Fruit fly (Drosophila melanogaster) whole organism, embryonic: ENCODE data around the gene CG46304.

Source experiments
- Abd-B ChIP-seq: fragments of 200-800 bp; sonication (Bioruptor generic); optimal IDR thresholded peaks from 2 replicates; lab custom pipeline; 2018; ENCODE audit warnings: missing biosample characterization, mild to moderate bottlenecking, missing genetic modification characterization, moderate library complexity
- Adf1 ChIP-seq: fragments of 200-800 bp; sonication (Bioruptor generic); IDR thresholded peaks from 2 replicates; pipeline ENCODE4 v1.3.6; 2022; ENCODE audit warnings: missing biosample characterization, missing genetic modification characterization
- CG10209 ChIP-seq: fragments of 200-800 bp; sonication (Bioruptor generic); optimal IDR thresholded peaks from 3 replicates; lab custom pipeline; 2017; ENCODE audit warnings: missing biosample characterization, mild to moderate bottlenecking, missing genetic modification characterization, missing genetic modification reagents
- CG1024 ChIP-seq: fragments of 200-800 bp; sonication (Bioruptor generic); IDR thresholded peaks from 2 replicates; pipeline ENCODE4 v1.3.6; 2022; ENCODE audit warnings: missing biosample characterization, missing genetic modification characterization
- CG10462 ChIP-seq: fragments of 200-800 bp; sonication (Bioruptor generic); optimal IDR thresholded peaks from 2 replicates; lab custom pipeline; 2016; ENCODE audit warnings: missing biosample characterization, missing genetic modification characterization
- CG10654 ChIP-seq: fragments of 200-800 bp; sonication (Bioruptor generic); optimal IDR thresholded peaks from 2 replicates; lab custom pipeline; 2016; ENCODE audit warnings: missing biosample characterization, missing genetic modification characterization
- CG10979 ChIP-seq: fragments of 200-800 bp; sonication (Bioruptor generic); optimal IDR thresholded peaks from 2 replicates; lab custom pipeline; 2018; ENCODE audit warnings: missing biosample characterization, mild to moderate bottlenecking, missing genetic modification characterization, moderate library complexity
- CG11560 ChIP-seq: fragments of 200-800 bp; sonication (Bioruptor generic); IDR thresholded peaks from 3 replicates; pipeline ENCODE4 v1.3.6; 2022; ENCODE audit warnings: missing biosample characterization, missing genetic modification characterization
- CG12236 ChIP-seq: fragments of 200-800 bp; sonication (Bioruptor generic); optimal IDR thresholded peaks from 2 replicates; lab custom pipeline; 2016; ENCODE audit warnings: missing biosample characterization, missing genetic modification characterization
- CG12659 ChIP-seq: fragments of 200-800 bp; sonication (Bioruptor generic); optimal IDR thresholded peaks from 3 replicates; lab custom pipeline; 2017; ENCODE audit warnings: mild to moderate bottlenecking, missing biosample characterization, missing genetic modification reagents, missing genetic modification characterization
- CG14441 ChIP-seq: fragments of 200-800 bp; sonication (Bioruptor generic); IDR thresholded peaks from 2 replicates; pipeline ENCODE4 v1.3.6; 2022; ENCODE audit warnings: missing biosample characterization, missing genetic modification characterization
- CG1602 ChIP-seq: fragments of 200-800 bp; sonication (Bioruptor generic); optimal IDR thresholded peaks from 3 replicates; lab custom pipeline; 2016; ENCODE audit warnings: missing biosample characterization, missing genetic modification characterization
- CG1603 ChIP-seq: fragments of 200-800 bp; sonication (Bioruptor generic); optimal IDR thresholded peaks from 2 replicates; lab custom pipeline; 2019; ENCODE audit warnings: missing biosample characterization, mild to moderate bottlenecking, missing genetic modification characterization, moderate library complexity
- CG17385 ChIP-seq: fragments of 200-800 bp; sonication (Bioruptor generic); optimal IDR thresholded peaks from 3 replicates; lab custom pipeline; 2018; ENCODE audit warnings: missing biosample characterization, mild to moderate bottlenecking, missing genetic modification characterization
- CG2875 ChIP-seq: fragments of 200-800 bp; sonication (Bioruptor generic); optimal IDR thresholded peaks from 2 replicates; lab custom pipeline; 2017; ENCODE audit warnings: missing biosample characterization, mild to moderate bottlenecking, missing genetic modification characterization, missing genetic modification reagents
- CG30431 ChIP-seq: fragments of 200-800 bp; sonication (Bioruptor generic); optimal IDR thresholded peaks from 2 replicates; lab custom pipeline; 2017; ENCODE audit warnings: missing biosample characterization, missing genetic modification characterization
- CG31441 ChIP-seq: fragments of 200-800 bp; sonication (Bioruptor generic); IDR thresholded peaks from 2 replicates; pipeline ENCODE4 v1.3.6; 2022; ENCODE audit warnings: missing biosample characterization, missing genetic modification characterization
- CG3407 ChIP-seq: fragments of 200-800 bp; sonication (Bioruptor generic); optimal IDR thresholded peaks from 2 replicates; lab custom pipeline; 2018; ENCODE audit warnings: missing biosample characterization, mild to moderate bottlenecking, missing genetic modification characterization
- CG6254 ChIP-seq: fragments of 200-800 bp; sonication (Bioruptor generic); optimal IDR thresholded peaks from 3 replicates; lab custom pipeline; 2017; ENCODE audit warnings: mild to moderate bottlenecking, missing biosample characterization, missing genetic modification reagents, missing genetic modification characterization
- CG8388 ChIP-seq: fragments of 200-800 bp; sonication (Bioruptor generic); optimal IDR thresholded peaks from 2 replicates; lab custom pipeline; 2019; ENCODE audit warnings: missing biosample characterization, mild to moderate bottlenecking, missing genetic modification characterization, moderate library complexity
- D ChIP-seq, 2 experiments: fragments of 200-800 bp in 1 of 2; fragments of >200 bp in 1 of 2; sonication (Bioruptor generic) in 1 of 2; optimal IDR thresholded peaks; 2 replicates in 1 of 2; 3 replicates in 1 of 2; lab custom pipeline; 2017; ENCODE audit warnings: mild to moderate bottlenecking in 1 of 2, missing biosample characterization in 1 of 2, missing genetic modification characterization in 1 of 2, missing genetic modification reagents in 1 of 2
- Dad ChIP-seq: fragments of 200-800 bp; sonication (Bioruptor generic); optimal IDR thresholded peaks from 3 replicates; lab custom pipeline; 2016; ENCODE audit warnings: missing biosample characterization, missing genetic modification characterization
- HLH54F ChIP-seq: fragments of 200-800 bp; sonication (Bioruptor generic); optimal IDR thresholded peaks from 3 replicates; lab custom pipeline; 2016; ENCODE audit warnings: missing biosample characterization, missing genetic modification characterization
- Mes4 ChIP-seq: fragments of 200-800 bp; sonication (Bioruptor generic); optimal IDR thresholded peaks from 2 replicates; lab custom pipeline; 2016; ENCODE audit warnings: missing biosample characterization, missing genetic modification characterization
- NFAT ChIP-seq: fragments of 200-800 bp; sonication (Bioruptor generic); IDR thresholded peaks from 2 replicates; pipeline ENCODE4 v1.3.6; 2022; ENCODE audit warnings: missing biosample characterization, missing genetic modification characterization
- Trl ChIP-seq, 3 experiments: fragments of >200 bp in 2 of 3; fragments of 200-800 bp in 1 of 3; sonication (Bioruptor generic) in 1 of 3; optimal IDR thresholded peaks; 2 replicates in 1 of 3; 3 replicates in 2 of 3; lab custom pipeline; 2016 to 2017; ENCODE audit warnings: missing biosample characterization in 1 of 3, missing genetic modification characterization in 1 of 3
- Usf ChIP-seq: fragments of 200-800 bp; sonication (Bioruptor generic); optimal IDR thresholded peaks from 2 replicates; lab custom pipeline; 2017; ENCODE audit warnings: missing genotype, missing biosample characterization, missing genetic modification characterization
- amos ChIP-seq: fragments of 200-800 bp; sonication (Bioruptor generic); IDR thresholded peaks from 2 replicates; pipeline ENCODE4 v1.3.6; 2022; ENCODE audit warnings: missing biosample characterization, missing genetic modification characterization; ENCODE audit not compliant: partially characterized antibody
- ash1 ChIP-seq: fragments of 200-800 bp; sonication (Bioruptor generic); optimal IDR thresholded peaks from 2 replicates; lab custom pipeline; 2018; ENCODE audit warnings: missing biosample characterization, mild to moderate bottlenecking, missing genetic modification characterization
- cg ChIP-seq: fragments of 200-800 bp; sonication (Bioruptor generic); optimal IDR thresholded peaks from 3 replicates; lab custom pipeline; 2019; ENCODE audit warnings: missing biosample characterization, mild to moderate bottlenecking, missing genetic modification characterization, moderate library complexity
- corto ChIP-seq: fragments of 200-800 bp; sonication (Bioruptor generic); optimal IDR thresholded peaks from 2 replicates; lab custom pipeline; 2016; ENCODE audit warnings: missing biosample characterization, mild to moderate bottlenecking, missing genetic modification characterization, moderate library complexity
- croc ChIP-seq: fragments of 200-800 bp; sonication (Bioruptor generic); conservative IDR thresholded peaks from 3 replicates; pipeline ENCODE4 v1.3.6; 2022; ENCODE audit warnings: missing biosample characterization, missing genetic modification characterization
- dan ChIP-seq: fragments of 200-800 bp; sonication (Bioruptor generic); IDR thresholded peaks from 2 replicates; pipeline ENCODE4 v1.3.6; 2022; ENCODE audit warnings: missing biosample characterization, missing genetic modification characterization
- dati ChIP-seq: fragments of 200-800 bp; sonication (Bioruptor generic); IDR thresholded peaks from 2 replicates; pipeline ENCODE4 v1.3.6; 2022; ENCODE audit warnings: missing biosample characterization, missing genetic modification characterization
- dmrt11E ChIP-seq: fragments of 200-800 bp; sonication (Bioruptor generic); optimal IDR thresholded peaks from 3 replicates; lab custom pipeline; 2018; ENCODE audit warnings: missing biosample characterization, mild to moderate bottlenecking, missing genetic modification characterization, moderate library complexity
- ewg ChIP-seq: fragments of 200-800 bp; sonication (Bioruptor generic); optimal IDR thresholded peaks from 3 replicates; lab custom pipeline; 2017; ENCODE audit warnings: mild to moderate bottlenecking, missing biosample characterization, missing genetic modification reagents, missing genetic modification characterization
- fd96Cb ChIP-seq: fragments of 200-800 bp; sonication (Bioruptor generic); optimal IDR thresholded peaks from 2 replicates; lab custom pipeline; 2018; ENCODE audit warnings: missing biosample characterization, mild to moderate bottlenecking, missing genetic modification characterization, moderate library complexity
- ham ChIP-seq: fragments of 200-800 bp; sonication (Bioruptor generic); IDR thresholded peaks from 2 replicates; pipeline ENCODE4 v1.3.6; 2022; ENCODE audit warnings: missing biosample characterization, missing genetic modification characterization
- hbn ChIP-seq: fragments of 200-800 bp; sonication (Bioruptor generic); IDR thresholded peaks from 2 replicates; pipeline ENCODE4 v1.3.6; 2022; ENCODE audit warnings: missing biosample characterization, missing genetic modification characterization; ENCODE audit not compliant: partially characterized antibody
- hkb ChIP-seq, 2 experiments: fragments of 200-800 bp in 1 of 2; fragments of >200 bp in 1 of 2; sonication (Bioruptor generic) in 1 of 2; IDR thresholded peaks in 1 of 2; optimal IDR thresholded peaks in 1 of 2; 2 replicates each; pipeline versions ENCODE4 v1.3.6 to Lab custom; 2017 to 2022; ENCODE audit warnings: missing biosample characterization in 1 of 2, missing genetic modification characterization in 1 of 2
- inv ChIP-seq: fragments of 200-800 bp; sonication (Bioruptor generic); IDR thresholded peaks from 2 replicates; pipeline ENCODE4 v1.3.6; 2022; ENCODE audit warnings: missing biosample characterization, missing genetic modification characterization; ENCODE audit not compliant: partially characterized antibody
- kah ChIP-seq: fragments of 200-800 bp; sonication (Bioruptor generic); optimal IDR thresholded peaks from 2 replicates; lab custom pipeline; 2018; ENCODE audit warnings: missing biosample characterization, mild to moderate bottlenecking, missing genetic modification characterization
- lmd ChIP-seq: fragments of 200-800 bp; sonication (Bioruptor generic); IDR thresholded peaks from 2 replicates; pipeline ENCODE4 v1.3.6; 2022; ENCODE audit warnings: missing biosample characterization, missing genetic modification characterization
- odd ChIP-seq: fragments of 200-800 bp; sonication (Bioruptor generic); optimal IDR thresholded peaks from 2 replicates; lab custom pipeline; 2017; ENCODE audit warnings: missing biosample characterization, mild to moderate bottlenecking, missing genetic modification characterization
- onecut ChIP-seq: fragments of 200-800 bp; sonication (Bioruptor generic); IDR thresholded peaks from 2 replicates; pipeline ENCODE4 v1.3.6; 2022; ENCODE audit warnings: missing biosample characterization, missing genetic modification characterization
- prd ChIP-seq, 3 experiments: fragments of >200 bp in 2 of 3; fragments of 200-800 bp in 1 of 3; sonication (Bioruptor generic) in 1 of 3; optimal IDR thresholded peaks in 2 of 3; IDR thresholded peaks in 1 of 3; 2 replicates in 2 of 3; 3 replicates in 1 of 3; pipeline versions ENCODE4 v1.3.6 to Lab custom; 2017 to 2022; ENCODE audit warnings: missing biosample characterization in 1 of 3, missing genetic modification characterization in 1 of 3
- zen2 ChIP-seq: fragments of 200-800 bp; sonication (Bioruptor generic); IDR thresholded peaks from 3 replicates; pipeline ENCODE4 v1.3.6; 2022; ENCODE audit warnings: missing biosample characterization, missing genetic modification characterization; ENCODE audit not compliant: partially characterized antibody

Gene CG46304

DNA sequence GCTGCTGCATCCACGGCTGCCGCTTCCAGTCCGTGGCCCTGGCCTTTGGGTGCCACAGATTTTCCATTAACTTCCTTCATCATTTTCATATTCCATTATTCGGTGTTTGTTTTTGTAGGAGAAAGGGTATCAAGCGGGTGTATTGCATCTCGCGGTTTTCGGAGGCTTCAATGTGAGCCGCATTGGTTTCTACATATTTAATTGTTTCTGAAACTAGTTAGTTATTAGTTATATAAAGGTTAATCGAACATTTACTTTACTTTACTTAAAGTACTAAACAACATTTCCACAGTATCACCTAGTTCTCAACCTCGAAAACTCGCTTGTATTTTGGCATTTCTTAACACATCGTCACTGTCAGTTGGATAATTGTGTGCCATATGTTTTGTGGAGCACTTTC is 46.2 kb upstream of the CG46304 start (continued):
- TF ChIP-seq hbn (GFP tag; lab: Robert Waterston, UW) (no peak), CG6254 (GFP tag; lab: Kevin White, UChicago) (peak; percentile 55), croc (GFP tag; lab: Robert Waterston, UW) (peak; percentile 72), ham (GFP tag; lab: Robert Waterston, UW) (no peak), ewg (GFP tag; lab: Kevin White, UChicago) (peak; percentile 42), Usf (GFP tag; lab: Kevin White, UChicago) (peak; percentile 21), CG1603 (tag; lab: Kevin White, UChicago) (peak; percentile 62), prd (optimal IDR thresholded peaks at IDR 0.05; lab: Kevin White, UChicago) (no peak), prd (GFP tag; IDR thresholded peaks at IDR 0.05; lab: Robert Waterston, UW) (peak; percentile 71), onecut (GFP tag; lab: Robert Waterston, UW) (peak; percentile 8; the same call in 1 of the 2 replicates), CG12236 (GFP tag; lab: Kevin White, UChicago) (peak; percentile 13), HLH54F (no peak), Adf1 (GFP tag; lab: Robert Waterston, UW) (no peak), inv (GFP tag; lab: Robert Waterston, UW) (no peak), CG17385 (GFP tag; lab: Kevin White, UChicago) (peak; percentile 38), fd96Cb (tag; lab: Kevin White, UChicago) (peak; percentile 72), dan (GFP tag; lab: Robert Waterston, UW) (0 out of 2 replicates have a peak, but pooled peaks have one; percentile 19), CG12659 (GFP tag; lab: Kevin White, UChicago) (peak; percentile 4), D (optimal IDR thresholded peaks at IDR 0.05; lab: Kevin White, UChicago) (no peak), D (GFP tag; optimal IDR thresholded peaks at IDR 0.05; lab: Kevin White, UChicago) (peak; percentile 49), CG30431 (GFP tag; lab: Kevin White, UChicago) (peak; percentile 62), NFAT (GFP tag; lab: Robert Waterston, UW) (0 out of 2 replicates have a peak, but pooled peaks have one; percentile 6), CG10979 (tag; lab: Kevin White, UChicago) (peak; percentile 73), CG11560 (tag; lab: Robert Waterston, UW) (peak; percentile 18; the same call in 1 of the 3 replicates), CG14441 (GFP tag; lab: Robert Waterston, UW) (no peak), Dad (GFP tag; lab: Kevin White, UChicago) (no peak), CG8388 (GFP tag; lab: Kevin White, UChicago) (peak; percentile 44), Trl (optimal IDR thresholded peaks at IDR 0.05; lab: Kevin White, UChicago) (no peak), Trl (GFP tag; optimal IDR thresholded peaks at IDR 0.05; lab: Kevin White, UChicago) (peak; percentile 40), CG1602 (GFP tag; lab: Kevin White, UChicago) (peak; percentile 23), CG10654 (GFP tag; lab: Kevin White, UChicago) (peak; percentile 12), hkb (optimal IDR thresholded peaks at IDR 0.05; lab: Kevin White, UChicago) (no peak), hkb (GFP tag; IDR thresholded peaks at IDR 0.05; lab: Robert Waterston, UW) (peak; percentile 28; the same call in 1 of the 2 replicates), dati (GFP tag; lab: Robert Waterston, UW) (no peak), CG10462 (no peak), CG3407 (GFP tag; lab: Kevin White, UChicago) (peak; percentile 23), kah (GFP tag; lab: Kevin White, UChicago) (no peak), CG31441 (GFP tag; lab: Robert Waterston, UW) (peak; percentile 51; the same call in 1 of the 2 replicates), dmrt11E (tag; lab: Kevin White, UChicago) (peak; percentile 84), Mes4 (GFP tag; lab: Kevin White, UChicago) (peak; percentile 28), CG1024 (GFP tag; lab: Robert Waterston, UW) (no peak), ash1 (no peak), Abd-B (GFP tag; lab: Kevin White, UChicago) (peak; percentile 35), CG10209 (GFP tag; lab: Kevin White, UChicago) (peak; percentile 2), lmd (GFP tag; lab: Robert Waterston, UW) (peak; percentile 57), corto (GFP tag; lab: Kevin White, UChicago) (no peak), amos (GFP tag; lab: Robert Waterston, UW) (no peak), odd (GFP tag; lab: Kevin White, UChicago) (no peak), CG2875 (GFP tag; lab: Kevin White, UChicago) (peak; percentile 35), zen2 (GFP tag; lab: Robert Waterston, UW) (no peak), cg (no peak)
